Fruit fly (Drosophila melanogaster): ENCODE measurements around the gene CG43816.

- no peak for TF ChIP-seq OdsH (GFP tag; optimal IDR thresholded peaks at IDR 0.05)
- TF ChIP-seq usp (GFP tag; optimal IDR thresholded peaks at IDR 0.05) = no peak
- no peak for TF ChIP-seq Mio (GFP tag; optimal IDR thresholded peaks at IDR 0.05)
- TF ChIP-seq Hr83 (GFP tag; optimal IDR thresholded peaks at IDR 0.05; ENCODE audit: poor library complexity, severe bottlenecking) = no peak
Measured at dm6 chr2L:16026693-16027092, 22.6 kb downstream of the CG43816 start.
